Worm (Caenorhabditis elegans): ENCODE results near the gene F01F1.2.

The F01F1.2 gene

ce11 chrIII:5853240-5853639, 25.1 kb upstream of the F01F1.2 start, which contains the start of gene ddx-23 (continued):
- peak; percentile 38 for TF ChIP-seq snu-23 (GFP tag; optimal IDR thresholded peaks at IDR 0.05)
- TF ChIP-seq ama-1 (optimal IDR thresholded peaks at IDR 0.05) = peak; percentile 75
- peak; percentile 43 to 78 (median 60) for TF ChIP-seq dpl-1 (GFP tag; optimal IDR thresholded peaks at IDR 0.05)
- TF ChIP-seq lin-35 (GFP tag; optimal IDR thresholded peaks at IDR 0.05) = peak; percentile 61 to 84
- TF ChIP-seq mep-1 (tag; optimal IDR thresholded peaks at IDR 0.05) = peak; percentile 29
- peak; percentile 70 for TF ChIP-seq aly-2 (tag; optimal IDR thresholded peaks at IDR 0.05)
- TF ChIP-seq swsn-7 (tag; optimal IDR thresholded peaks at IDR 0.05) = peak; percentile 12
- TF ChIP-seq nhr-19 (GFP tag; conservative IDR thresholded peaks at IDR 0.05) = 0 out of 2 replicates have a peak, but pooled peaks have one; percentile 2
- TF ChIP-seq lin-15B (tag; optimal IDR thresholded peaks at IDR 0.05) = no peak
- peak; percentile 54 for TF ChIP-seq nhr-71 (tag; optimal IDR thresholded peaks at IDR 0.05)
- TF ChIP-seq rnt-1 (tag; optimal IDR thresholded peaks at IDR 0.05) = peak; percentile 9

ce11 chrIII:5855637-5856179, 22.6 kb upstream of the F01F1.2 start, which contains the start of the genes cct-6 and alh-9:
cct-6 (minus strand) TSS chrIII:5855687.
alh-9 (plus strand) TSS chrIII:5856018.
- TF ChIP-seq jun-1 (tag; optimal IDR thresholded peaks at IDR 0.05) (peak; percentile 65), fkh-4 (tag; optimal IDR thresholded peaks at IDR 0.05; ENCODE audit: borderline replicate concordance) (no peak), ceh-8 (GFP tag; optimal IDR thresholded peaks at IDR 0.05) (no peak), alr-1 (tag; optimal IDR thresholded peaks at IDR 0.05; ENCODE audit: borderline replicate concordance) (no peak), nhr-19 (GFP tag; conservative IDR thresholded peaks at IDR 0.05) (peak; percentile 78), fkh-10 (GFP tag; optimal IDR thresholded peaks at IDR 0.05) (peak; percentile 28), snpc-4 (tag; optimal IDR thresholded peaks at IDR 0.05) (peak; percentile 51), hpl-2 (GFP tag; optimal IDR thresholded peaks at IDR 0.05) (no peak), fkh-8 (tag; optimal IDR thresholded peaks at IDR 0.05) (peak; percentile 75), fos-1 (tag; optimal IDR thresholded peaks at IDR 0.05) (peak; percentile 62), swsn-7 (tag; optimal IDR thresholded peaks at IDR 0.05) (peak; percentile 75), isw-1 (GFP tag; IDR thresholded peaks at IDR 0.05) (peak; percentile 81), nhr-77 (tag; optimal IDR thresholded peaks at IDR 0.05) (peak; percentile 76), unc-86 (tag; optimal IDR thresholded peaks at IDR 0.05) (peak; percentile 69), tbx-2 (tag; optimal IDR thresholded peaks at IDR 0.05) (peak; percentile 76), nhr-28 (tag; optimal IDR thresholded peaks at IDR 0.05) (no peak), egl-27 (tag; optimal IDR thresholded peaks at IDR 0.05) (no peak), zip-4 (GFP tag; optimal IDR thresholded peaks at IDR 0.05) (peak; percentile 33), nhr-90 (tag; optimal IDR thresholded peaks at IDR 0.05; ENCODE audit: poor library complexity) (peak; percentile 65), mdl-1 (tag; optimal IDR thresholded peaks at IDR 0.05) (peak in 1 of 2 experiments; percentile 83), pqm-1 (tag; optimal IDR thresholded peaks at IDR 0.05) (no peak), sox-4 (tag; optimal IDR thresholded peaks at IDR 0.05) (no peak), C04F5.9 (tag; optimal IDR thresholded peaks at IDR 0.05) (peak; percentile 26), grh-1 (GFP tag; IDR thresholded peaks at IDR 0.05) (peak; percentile 56), sptf-1 (tag; optimal IDR thresholded peaks at IDR 0.05) (no peak), tlp-1 (tag; optimal IDR thresholded peaks at IDR 0.05) (no peak), sup-37 (GFP tag; optimal IDR thresholded peaks at IDR 0.05) (no peak), ces-1 (GFP tag; optimal IDR thresholded peaks at IDR 0.05) (no peak), elt-2 (tag; optimal IDR thresholded peaks at IDR 0.05) (peak; percentile 38), F16B12.6 (tag; optimal IDR thresholded peaks at IDR 0.05) (peak; percentile 53), lin-15B (tag; optimal IDR thresholded peaks at IDR 0.05) (peak; percentile 73), unc-98 (GFP tag; IDR thresholded peaks at IDR 0.05) (no peak), lin-13 (GFP tag; optimal IDR thresholded peaks at IDR 0.05) (peak; percentile 83), lir-3 (tag; optimal IDR thresholded peaks at IDR 0.05; ENCODE audit: poor library complexity) (peak; percentile 42), snu-23 (GFP tag; optimal IDR thresholded peaks at IDR 0.05) (peak; percentile 89), ceh-82 (tag; optimal IDR thresholded peaks at IDR 0.05) (peak; percentile 75 to 93 (median 76)), xbp-1 (tag; optimal IDR thresholded peaks at IDR 0.05) (peak; percentile 81), pag-3 (tag; optimal IDR thresholded peaks at IDR 0.05; ENCODE audit: borderline replicate concordance, insufficient read depth) (no peak), egl-13 (tag; optimal IDR thresholded peaks at IDR 0.05) (peak; percentile 42), ceh-63 (GFP tag; optimal IDR thresholded peaks at IDR 0.05) (no peak), unc-30 (tag; optimal IDR thresholded peaks at IDR 0.05) (no peak), hlh-17 (GFP tag; optimal IDR thresholded peaks at IDR 0.05; ENCODE audit: borderline replicate concordance) (no peak)
